Fruit fly (Drosophila melanogaster) whole organism, wandering third instar larva: ENCODE data around the gene CG42680.
A peak's percentile ranks its signal among the peaks of the same experiment; 100 is the strongest.

Experiments
- CG32264 ChIP-seq: fragments of 200-800 bp; sonication (Bioruptor generic); optimal IDR thresholded peaks from 2 replicates; lab custom pipeline; 2016; ENCODE audit warnings: missing biosample characterization, missing genetic modification characterization
- CG9705 ChIP-seq: fragments of 200-800 bp; sonication (Bioruptor generic); optimal IDR thresholded peaks from 2 replicates; lab custom pipeline; 2018; ENCODE audit warnings: missing biosample characterization, mild to moderate bottlenecking, missing genetic modification characterization
- Hr78 ChIP-seq: fragments of >200 bp; optimal IDR thresholded peaks from 2 replicates; lab custom pipeline; 2017; ENCODE audit warnings: missing biosample characterization, missing genetic modification characterization
- Jra ChIP-seq: sonication (Bioruptor generic); optimal IDR thresholded peaks from 2 replicates; lab custom pipeline; 2016; ENCODE audit warnings: missing biosample characterization, missing genetic modification characterization
- Myc ChIP-seq: fragments of >200 bp; optimal IDR thresholded peaks from 2 replicates; lab custom pipeline; 2017
- OdsH ChIP-seq: fragments of 200-800 bp; sonication (Bioruptor generic); optimal IDR thresholded peaks from 2 replicates; lab custom pipeline; 2016; ENCODE audit warnings: missing biosample characterization, mild to moderate bottlenecking, missing genetic modification characterization
- Sp1 ChIP-seq: fragments of 200-800 bp; sonication (Bioruptor generic); optimal IDR thresholded peaks from 3 replicates; lab custom pipeline; 2019; ENCODE audit warnings: missing biosample characterization, mild to moderate bottlenecking, missing genetic modification characterization, moderate library complexity
- fru ChIP-seq: fragments of 200-800 bp; sonication (Bioruptor generic); optimal IDR thresholded peaks from 3 replicates; lab custom pipeline; 2016; ENCODE audit warnings: missing biosample characterization, mild to moderate bottlenecking, missing genetic modification characterization
- h ChIP-seq: fragments of 200-800 bp; sonication (Bioruptor generic); optimal IDR thresholded peaks from 3 replicates; lab custom pipeline; 2016; ENCODE audit warnings: missing biosample characterization, mild to moderate bottlenecking, missing genetic modification characterization
- lola ChIP-seq: fragments of >200 bp; optimal IDR thresholded peaks from 2 replicates; lab custom pipeline; 2017; ENCODE audit warnings: missing biosample characterization, missing genetic modification characterization
- pan ChIP-seq: fragments of >200 bp; optimal IDR thresholded peaks from 2 replicates; lab custom pipeline; 2017
- psq ChIP-seq: fragments of 200-800 bp; sonication (Bioruptor generic); optimal IDR thresholded peaks from 3 replicates; lab custom pipeline; 2017; ENCODE audit warnings: missing biosample characterization, mild to moderate bottlenecking, missing genetic modification characterization, moderate library complexity
- sv ChIP-seq: fragments of 200-800 bp; sonication (Bioruptor generic); optimal IDR thresholded peaks from 3 replicates; lab custom pipeline; 2016; ENCODE audit warnings: missing biosample characterization, missing genetic modification characterization
- woc ChIP-seq: sonication (Bioruptor generic); optimal IDR thresholded peaks from 2 replicates; lab custom pipeline; 2016; ENCODE audit warnings: missing biosample characterization, mild to moderate bottlenecking, missing genetic modification characterization

DNA sequence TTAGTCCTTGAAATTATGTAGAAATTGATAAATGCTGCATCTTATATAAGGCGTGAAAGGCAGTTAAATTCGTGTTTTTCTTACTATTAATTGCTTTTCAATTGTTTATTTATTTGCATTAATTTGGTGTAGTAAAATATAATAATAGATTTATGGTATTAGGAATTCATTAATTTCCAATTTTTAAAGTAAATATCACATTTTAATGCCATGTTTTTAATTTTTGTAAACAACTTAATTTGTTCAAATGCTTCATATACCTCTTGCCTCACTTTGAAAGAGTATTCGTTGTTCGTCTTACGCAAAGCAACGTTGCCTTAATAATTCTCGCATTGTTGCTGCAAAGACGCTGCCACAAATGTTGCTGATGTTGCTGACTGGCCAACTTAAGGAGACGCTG lies 18.7 kb downstream of the CG42680 start:
- TF ChIP-seq CG32264 (no peak), psq (GFP tag; lab: Kevin White, UChicago) (no peak), OdsH (GFP tag; lab: Kevin White, UChicago) (peak; percentile 9), Jra (GFP tag; lab: Kevin White, UChicago) (no peak), CG9705 (GFP tag; lab: Kevin White, UChicago) (no peak), Hr78 (GFP tag; lab: Kevin White, UChicago) (no peak), pan (lab: Kevin White, UChicago) (no peak), lola (GFP tag; lab: Kevin White, UChicago) (no peak), h (GFP tag; lab: Kevin White, UChicago) (no peak), sv (no peak), Sp1 (GFP tag; lab: Kevin White, UChicago) (peak; percentile 35), fru (peak; percentile 8), Myc (lab: Kevin White, UChicago) (no peak), woc (peak; percentile 21)
